Fruit fly (Drosophila melanogaster): ENCODE measurements around the gene Nup98-96.

DNA sequence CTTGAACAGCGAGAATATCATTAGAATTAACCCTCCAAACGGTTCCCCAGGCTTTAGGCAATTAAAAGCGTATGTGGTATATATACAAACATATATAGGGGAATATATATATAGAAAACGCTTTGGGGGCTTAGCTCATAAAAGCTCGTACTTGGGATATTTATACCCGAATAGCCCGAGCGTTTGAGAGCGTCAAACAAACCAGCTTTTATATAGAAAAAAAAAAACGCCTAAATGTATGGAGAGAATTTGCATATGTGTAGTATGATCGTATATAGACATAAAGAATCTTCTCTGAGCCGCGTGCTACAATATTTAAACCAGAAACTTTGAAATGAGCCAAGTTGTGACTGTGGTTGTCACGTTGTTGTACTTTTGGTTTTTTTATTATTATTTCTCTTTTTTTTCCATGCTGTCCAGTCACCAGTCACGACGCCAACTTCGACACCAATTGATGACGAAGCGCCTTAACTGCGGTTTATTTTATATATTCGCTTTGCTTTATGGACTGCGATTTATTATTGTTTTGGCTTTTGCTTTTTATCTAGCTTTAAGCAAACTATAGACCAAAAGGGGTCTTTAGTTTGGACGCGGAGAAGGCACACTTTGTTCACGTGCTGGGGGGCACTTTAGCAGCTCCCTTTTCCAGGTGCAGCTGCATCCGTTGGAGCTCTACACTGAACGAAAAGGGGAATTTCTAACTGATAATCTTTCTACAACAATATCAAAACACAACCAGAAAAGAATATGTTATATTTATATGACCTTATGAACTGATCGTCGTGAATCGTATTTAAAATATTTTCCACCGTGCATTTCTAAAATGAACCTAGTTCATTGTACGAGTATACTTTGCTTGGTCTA is 5.6 kb upstream of the Nup98-96 start:
- TF ChIP-seq CG32121 (GFP tag; IDR thresholded peaks at IDR 0.05) (peak; percentile 39; the same call in 1 of the 2 replicates), CG10348 (GFP tag; IDR thresholded peaks at IDR 0.05) (no peak), CG9948 (tag; optimal IDR thresholded peaks at IDR 0.05) (peak; percentile 63), Snoo (tag; optimal IDR thresholded peaks at IDR 0.05) (no peak), CG34367 (tag; optimal IDR thresholded peaks at IDR 0.05) (peak; percentile 21), CG13204 (GFP tag; optimal IDR thresholded peaks at IDR 0.05) (no peak)
